Worm (Caenorhabditis elegans) whole organism, young adult: ENCODE measurements around the gene srxa-16.

ENCODE experiments used
- efl-1 ChIP-seq: fragments of 150-350 bp; optimal IDR thresholded peaks from 2 replicates; lab custom pipeline; 2014; ENCODE audit warnings: missing biosample characterization, missing genetic modification reagents, missing genetic modification characterization
- egrh-3 ChIP-seq: fragments of 200-800 bp; sonication (Bioruptor generic); IDR thresholded peaks from 2 replicates; pipeline ENCODE4 v1.3.6; 2022; ENCODE audit warnings: missing genetic modification reagents, missing genetic modification characterization, missing compliant biosample characterization
- lin-54 ChIP-seq: fragments of 200-800 bp; sonication (Bioruptor generic); optimal IDR thresholded peaks from 2 replicates; lab custom pipeline; 2018; ENCODE audit warnings: mild to moderate bottlenecking, missing genetic modification characterization, missing compliant biosample characterization
- ztf-25 ChIP-seq: fragments of 200-800 bp; sonication (Bioruptor generic); IDR thresholded peaks from 2 replicates; pipeline ENCODE4 v1.3.6; 2022; ENCODE audit warnings: missing genetic modification reagents, missing genetic modification characterization, missing compliant biosample characterization

ce11 chrV:16115381-16115780 is 1.2 kb upstream of the srxa-16 start, which contains the start of gene str-25:
- TF ChIP-seq egrh-3 (GFP tag; lab: Robert Waterston, UW) (no peak), efl-1 (GFP tag; lab: Kevin White, UChicago) (no peak), lin-54 (no peak), ztf-25 (GFP tag; lab: Robert Waterston, UW) (no peak)
